Fruit fly (Drosophila melanogaster) whole organism, embryonic: ENCODE data around the gene deltaCOP.

Source experiments
- Ada2b ChIP-seq: fragments of 200-800 bp; sonication (Bioruptor generic); IDR thresholded peaks from 2 replicates; pipeline ENCODE4 v1.3.6; 2022; ENCODE audit warnings: missing biosample characterization, missing genetic modification characterization
- Blimp-1 ChIP-seq: fragments of 200-800 bp; sonication (Bioruptor generic); optimal IDR thresholded peaks from 3 replicates; lab custom pipeline; 2018; ENCODE audit warnings: missing biosample characterization, missing genetic modification characterization, mild to moderate bottlenecking, moderate library complexity, missing genetic modification reagents
- CG10147 ChIP-seq: fragments of 200-800 bp; sonication (Bioruptor generic); optimal IDR thresholded peaks from 2 replicates; lab custom pipeline; 2019; ENCODE audit warnings: missing biosample characterization, mild to moderate bottlenecking, missing genetic modification characterization, moderate library complexity
- CG10462 ChIP-seq: fragments of 200-800 bp; sonication (Bioruptor generic); optimal IDR thresholded peaks from 2 replicates; lab custom pipeline; 2016; ENCODE audit warnings: missing biosample characterization, missing genetic modification characterization
- CG12391 ChIP-seq: fragments of 200-800 bp; sonication (Bioruptor generic); optimal IDR thresholded peaks from 3 replicates; lab custom pipeline; 2018; ENCODE audit warnings: missing biosample characterization, mild to moderate bottlenecking, missing genetic modification characterization, moderate library complexity
- CG12769 ChIP-seq: fragments of 200-800 bp; sonication (Bioruptor generic); optimal IDR thresholded peaks from 2 replicates; lab custom pipeline; 2019; ENCODE audit warnings: missing biosample characterization, mild to moderate bottlenecking, missing genetic modification characterization, moderate library complexity
- CG15514 ChIP-seq: fragments of 200-800 bp; sonication (Bioruptor generic); optimal IDR thresholded peaks from 3 replicates; lab custom pipeline; 2017; ENCODE audit warnings: missing biosample characterization, missing genetic modification characterization, mild to moderate bottlenecking, moderate library complexity, missing genetic modification reagents
- CG17385 ChIP-seq: fragments of 200-800 bp; sonication (Bioruptor generic); optimal IDR thresholded peaks from 3 replicates; lab custom pipeline; 2018; ENCODE audit warnings: missing biosample characterization, mild to moderate bottlenecking, missing genetic modification characterization
- CG32772 ChIP-seq: fragments of 200-800 bp; sonication (Bioruptor generic); IDR thresholded peaks from 2 replicates; pipeline ENCODE4 v1.3.6; 2022; ENCODE audit warnings: missing biosample characterization, missing genetic modification characterization
- CG4360 ChIP-seq: fragments of 200-800 bp; sonication (Bioruptor generic); IDR thresholded peaks from 2 replicates; pipeline ENCODE4 v1.3.6; 2022; ENCODE audit warnings: missing biosample characterization, missing genetic modification characterization
- CG6175 ChIP-seq: fragments of 200-800 bp; sonication (Bioruptor generic); IDR thresholded peaks from 3 replicates; pipeline ENCODE4 v1.3.6; 2022; ENCODE audit warnings: missing biosample characterization, missing genetic modification characterization
- CG8089 ChIP-seq: fragments of 200-800 bp; sonication (Bioruptor generic); optimal IDR thresholded peaks from 3 replicates; lab custom pipeline; 2016; ENCODE audit warnings: missing biosample characterization, missing genetic modification characterization
- CTCF ChIP-seq: fragments of 200-800 bp; sonication (Bioruptor generic); optimal IDR thresholded peaks from 2 replicates; lab custom pipeline; 2017; ENCODE audit warnings: missing biosample characterization, mild to moderate bottlenecking, missing genetic modification characterization, moderate library complexity
- Dip3 ChIP-seq: fragments of 200-800 bp; sonication (Bioruptor generic); optimal IDR thresholded peaks from 3 replicates; lab custom pipeline; 2016; ENCODE audit warnings: missing biosample characterization, missing genetic modification characterization
- Dp ChIP-seq: fragments of 200-800 bp; sonication (Bioruptor generic); optimal IDR thresholded peaks from 2 replicates; lab custom pipeline; 2018; ENCODE audit warnings: missing biosample characterization, mild to moderate bottlenecking, missing genetic modification characterization, moderate library complexity
- Drgx ChIP-seq: fragments of 200-800 bp; sonication (Bioruptor generic); IDR thresholded peaks from 2 replicates; pipeline ENCODE4 v1.3.6; 2022; ENCODE audit warnings: missing biosample characterization, missing genetic modification characterization
- E2f2 ChIP-seq: fragments of 200-800 bp; sonication (Bioruptor generic); IDR thresholded peaks from 2 replicates; pipeline ENCODE4 v1.3.6; 2022; ENCODE audit warnings: missing biosample characterization, missing genetic modification characterization
- MBD-R2 ChIP-seq: fragments of 200-800 bp; sonication (Bioruptor generic); IDR thresholded peaks from 2 replicates; pipeline ENCODE4 v1.3.6; 2022; ENCODE audit warnings: missing biosample characterization, missing genetic modification characterization
- Med ChIP-seq: fragments of 200-800 bp; sonication (Bioruptor generic); peaks from one replicate; lab custom pipeline; 2016; ENCODE audit warnings: missing biosample characterization, missing genetic modification characterization, mild to moderate bottlenecking, inconsistent platforms, moderate library complexity
- Rfx ChIP-seq: fragments of 200-800 bp; sonication (Bioruptor generic); IDR thresholded peaks from 2 replicates; pipeline ENCODE4 v1.3.6; 2022; ENCODE audit warnings: missing biosample characterization, missing genetic modification characterization
- Sry-δ ChIP-seq: fragments of 200-800 bp; sonication (Bioruptor generic); optimal IDR thresholded peaks from 2 replicates; lab custom pipeline; 2016; ENCODE audit warnings: missing biosample characterization, missing genetic modification characterization
- TFAM ChIP-seq: fragments of 200-800 bp; sonication (Bioruptor generic); optimal IDR thresholded peaks from 2 replicates; lab custom pipeline; 2017; ENCODE audit warnings: missing biosample characterization, missing genetic modification characterization, inconsistent platforms
- bowl ChIP-seq: fragments of 200-800 bp; sonication (Bioruptor generic); IDR thresholded peaks from 2 replicates; pipeline ENCODE4 v1.3.6; 2022; ENCODE audit warnings: missing biosample characterization, missing genetic modification characterization
- cato ChIP-seq: fragments of 200-800 bp; sonication (Bioruptor generic); optimal IDR thresholded peaks from 2 replicates; lab custom pipeline; 2016; ENCODE audit warnings: missing biosample characterization, missing genetic modification characterization, borderline replicate concordance
- chinmo ChIP-seq: fragments of 200-800 bp; sonication (Bioruptor generic); IDR thresholded peaks from 4 replicates; pipeline ENCODE4 v1.3.6; 2022; ENCODE audit warnings: missing biosample characterization, missing genetic modification characterization; ENCODE audit not compliant: partially characterized antibody
- chn ChIP-seq: fragments of 200-800 bp; sonication (Bioruptor generic); optimal IDR thresholded peaks from 2 replicates; lab custom pipeline; 2016; ENCODE audit warnings: missing biosample characterization, missing genetic modification characterization
- gfzf ChIP-seq: fragments of 200-800 bp; sonication (Bioruptor generic); optimal IDR thresholded peaks from 2 replicates; lab custom pipeline; 2016; ENCODE audit warnings: missing biosample characterization, mild to moderate bottlenecking, missing genetic modification characterization, moderate library complexity
- grn ChIP-seq: fragments of 200-800 bp; sonication (Bioruptor generic); optimal IDR thresholded peaks from 3 replicates; lab custom pipeline; 2017; ENCODE audit warnings: missing biosample characterization, missing genetic modification characterization
- hbn ChIP-seq: fragments of 200-800 bp; sonication (Bioruptor generic); IDR thresholded peaks from 2 replicates; pipeline ENCODE4 v1.3.6; 2022; ENCODE audit warnings: missing biosample characterization, missing genetic modification characterization; ENCODE audit not compliant: partially characterized antibody
- kah ChIP-seq: fragments of 200-800 bp; sonication (Bioruptor generic); optimal IDR thresholded peaks from 2 replicates; lab custom pipeline; 2018; ENCODE audit warnings: missing biosample characterization, mild to moderate bottlenecking, missing genetic modification characterization
- lola ChIP-seq, 3 experiments: fragments of >200 bp in 2 of 3; fragments of 200-800 bp in 1 of 3; sonication (Bioruptor generic) in 1 of 3; optimal IDR thresholded peaks; 2 replicates each; lab custom pipeline; 2017 to 2019; ENCODE audit warnings: missing biosample characterization in 3 of 3, missing genetic modification characterization in 3 of 3, mild to moderate bottlenecking in 1 of 3, moderate library complexity in 1 of 3
- lov ChIP-seq, 2 experiments: fragments of 200-800 bp in 1 of 2; fragments of >200 bp in 1 of 2; sonication (Bioruptor generic) in 1 of 2; IDR thresholded peaks in 1 of 2; optimal IDR thresholded peaks in 1 of 2; 2 replicates in 1 of 2; 3 replicates in 1 of 2; pipeline versions ENCODE4 v1.3.6 to Lab custom; 2017 to 2022; ENCODE audit warnings: missing biosample characterization in 1 of 2, missing genetic modification characterization in 1 of 2
- oc ChIP-seq: fragments of 200-800 bp; sonication (Bioruptor generic); optimal IDR thresholded peaks from 2 replicates; lab custom pipeline; 2018; ENCODE audit warnings: missing biosample characterization, mild to moderate bottlenecking, missing genetic modification characterization, moderate library complexity
- otp ChIP-seq: fragments of 200-800 bp; sonication (Bioruptor generic); IDR thresholded peaks from 3 replicates; pipeline ENCODE4, ENCODE4 v1.3.6; 2022; ENCODE audit warnings: missing biosample characterization, missing genetic modification characterization
- pan ChIP-seq, 4 experiments: fragments of >200 bp in 3 of 4; fragments of 200-800 bp in 1 of 4; sonication (Bioruptor generic) in 1 of 4; optimal IDR thresholded peaks in 3 of 4; IDR thresholded peaks in 1 of 4; 2 replicates each; pipeline versions ENCODE4 v1.3.6 to Lab custom; 2017 to 2022; ENCODE audit warnings: missing biosample characterization in 2 of 4, missing genetic modification characterization in 2 of 4, mixed read lengths in 1 of 4
- pho ChIP-seq: fragments of 200-800 bp; sonication (Bioruptor generic); optimal IDR thresholded peaks from 2 replicates; lab custom pipeline; 2016; ENCODE audit warnings: missing biosample characterization, missing genetic modification characterization
- pita ChIP-seq: fragments of 200-800 bp; sonication (Bioruptor generic); optimal IDR thresholded peaks from 2 replicates; lab custom pipeline; 2017; ENCODE audit warnings: missing biosample characterization, mild to moderate bottlenecking, missing genetic modification characterization
- pzg ChIP-seq: fragments of 200-800 bp; sonication (Bioruptor generic); optimal IDR thresholded peaks from 3 replicates; lab custom pipeline; 2018; ENCODE audit warnings: missing biosample characterization, mild to moderate bottlenecking, missing genetic modification characterization, moderate library complexity
- shn ChIP-seq: fragments of 200-800 bp; sonication (Bioruptor generic); optimal IDR thresholded peaks from 3 replicates; lab custom pipeline; 2016; ENCODE audit warnings: missing biosample characterization, missing genetic modification characterization
- sim ChIP-seq: fragments of 200-800 bp; sonication (Bioruptor generic); IDR thresholded peaks from 2 replicates; pipeline ENCODE4 v1.3.6; 2022; ENCODE audit warnings: missing biosample characterization, missing genetic modification characterization
- stwl ChIP-seq: fragments of 200-800 bp; sonication (Bioruptor generic); optimal IDR thresholded peaks from 3 replicates; lab custom pipeline; 2018; ENCODE audit warnings: missing biosample characterization, mild to moderate bottlenecking, missing genetic modification characterization, moderate library complexity
- toy ChIP-seq: fragments of 200-800 bp; sonication (Bioruptor generic); IDR thresholded peaks from 2 replicates; pipeline ENCODE4 v1.3.6; 2022; ENCODE audit warnings: missing biosample characterization, missing genetic modification characterization

Gene deltaCOP

dm6 chrX:1822281-1822680 is 39.3 kb downstream of the deltaCOP start, which contains the start of gene CG14811:
Gene CG14811, minus strand, starts transcription at chrX:1822381.
- no peak for TF ChIP-seq pita (GFP tag; lab: Kevin White, UChicago)
- no peak for TF ChIP-seq otp (GFP tag; lab: Robert Waterston, UW)
- TF ChIP-seq pan (optimal IDR thresholded peaks at IDR 0.05; lab: Kevin White, UChicago): no peak
- TF ChIP-seq pan (GFP tag; optimal IDR thresholded peaks at IDR 0.05 in 1 of 2, IDR thresholded peaks at IDR 0.05 in 1 of 2): no peak
- no peak for TF ChIP-seq CG32772 (GFP tag; lab: Robert Waterston, UW)
- TF ChIP-seq MBD-R2 (GFP tag; lab: Robert Waterston, UW): no peak
- no peak for TF ChIP-seq CG10147 (GFP tag; lab: Kevin White, UChicago)
- TF ChIP-seq hbn: no peak
- TF ChIP-seq sim (GFP tag; lab: Robert Waterston, UW): no peak
- TF ChIP-seq Sry-δ (GFP tag; lab: Kevin White, UChicago): peak; percentile 13
- TF ChIP-seq chinmo: no peak
- peak; percentile 10 for TF ChIP-seq stwl
- TF ChIP-seq CG6175 (GFP tag; lab: Robert Waterston, UW): no peak
- no peak for TF ChIP-seq CG4360 (GFP tag; lab: Robert Waterston, UW)

dm6 chrX:1821039-1821438 is 40.6 kb downstream of the deltaCOP start:
- TF ChIP-seq CTCF (GFP tag; lab: Kevin White, UChicago) (peak; percentile 51), kah (GFP tag; lab: Kevin White, UChicago) (no peak), Drgx (GFP tag; lab: Robert Waterston, UW) (no peak), pita (GFP tag; lab: Kevin White, UChicago) (peak; percentile 17), CG12769 (tag; lab: Kevin White, UChicago) (no peak), pzg (GFP tag; lab: Kevin White, UChicago) (peak; percentile 24), CG15514 (GFP tag; lab: Kevin White, UChicago) (peak; percentile 20), bowl (GFP tag; lab: Robert Waterston, UW) (no peak), toy (GFP tag; lab: Robert Waterston, UW) (no peak), lov (optimal IDR thresholded peaks at IDR 0.05; lab: Kevin White, UChicago) (no peak), lov (GFP tag; IDR thresholded peaks at IDR 0.05; lab: Robert Waterston, UW) (no peak), CG12391 (tag; lab: Kevin White, UChicago) (no peak), CG8089 (GFP tag; lab: Kevin White, UChicago) (no peak), Ada2b (GFP tag; lab: Robert Waterston, UW) (no peak), CG10147 (GFP tag; lab: Kevin White, UChicago) (no peak), Med (GFP tag; lab: Kevin White, UChicago) (peak; percentile 25), Dip3 (no peak), Blimp-1 (no peak), E2f2 (GFP tag; lab: Robert Waterston, UW) (peak; percentile 68), grn (GFP tag; lab: Kevin White, UChicago) (no peak), stwl (no peak), lola (GFP tag; optimal IDR thresholded peaks at IDR 0.05; lab: Kevin White, UChicago) (no peak), CG10462 (no peak), oc (no peak), TFAM (GFP tag; lab: Kevin White, UChicago) (no peak), Rfx (GFP tag; lab: Robert Waterston, UW) (no peak), shn (GFP tag; lab: Kevin White, UChicago) (no peak), pho (GFP tag; lab: Kevin White, UChicago) (no peak), gfzf (GFP tag; lab: Kevin White, UChicago) (peak; percentile 30), CG17385 (no peak), Dp (GFP tag; lab: Kevin White, UChicago) (peak; percentile 59), cato (no peak), chn (GFP tag; lab: Kevin White, UChicago) (no peak)
